Fruit fly (Drosophila melanogaster): Measurements from ENCODE around the gene CG12316.

CG12316 gene

DNA sequence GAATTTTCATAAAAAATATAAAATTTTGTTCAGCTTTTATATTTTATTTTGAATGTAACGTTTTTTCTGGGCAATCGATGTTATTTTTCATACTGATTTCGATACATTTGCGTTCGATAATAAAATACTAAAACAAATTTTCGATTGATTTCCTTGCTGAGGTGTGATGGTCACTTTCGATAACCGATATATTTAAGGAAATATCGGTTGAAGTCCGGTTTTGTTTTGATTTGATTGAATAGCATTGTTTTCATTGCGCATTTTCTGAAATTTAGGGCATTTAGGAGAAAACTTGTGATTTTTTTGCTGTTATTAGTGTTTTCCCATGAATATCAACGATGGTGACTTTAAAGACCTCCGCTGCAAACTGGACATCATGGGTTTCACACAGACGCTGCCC, 20.2 kb downstream of the CG12316 start, which contains the start of gene Cep135 (continued):
- TF ChIP-seq CG6854 (GFP tag; optimal IDR thresholded peaks at IDR 0.05) (no peak), CG13424 (tag; optimal IDR thresholded peaks at IDR 0.05) (no peak), bsh (GFP tag; optimal IDR thresholded peaks at IDR 0.05) (no peak), Mes4 (GFP tag; optimal IDR thresholded peaks at IDR 0.05) (no peak), CG18476 (GFP tag; optimal IDR thresholded peaks at IDR 0.05) (no peak), lmd (GFP tag; IDR thresholded peaks at IDR 0.05) (no peak), NfI (GFP tag; optimal IDR thresholded peaks at IDR 0.05) (no peak), gsb-n (tag; optimal IDR thresholded peaks at IDR 0.05) (no peak), Dp (GFP tag; optimal IDR thresholded peaks at IDR 0.05) (peak; percentile 81), abd-A (tag; optimal IDR thresholded peaks at IDR 0.05) (no peak), CG32767 (GFP tag; IDR thresholded peaks at IDR 0.05) (no peak), CG2116 (GFP tag; optimal IDR thresholded peaks at IDR 0.05) (peak; percentile 84), gt (GFP tag; IDR thresholded peaks at IDR 0.05) (no peak), Dll (GFP tag; IDR thresholded peaks at IDR 0.05; ENCODE audit: partially characterized antibody) (peak; percentile 92), ewg (GFP tag; optimal IDR thresholded peaks at IDR 0.05) (no peak), HmgD (GFP tag; optimal IDR thresholded peaks at IDR 0.05) (no peak), az2 (GFP tag; optimal IDR thresholded peaks at IDR 0.05) (no peak), fd64A (GFP tag; optimal IDR thresholded peaks at IDR 0.05) (no peak), ssp (GFP tag; IDR thresholded peaks at IDR 0.05) (no peak), tin (GFP tag; optimal IDR thresholded peaks at IDR 0.05) (no peak), hth (optimal IDR thresholded peaks at IDR 0.05) (no peak), Adf1 (GFP tag; IDR thresholded peaks at IDR 0.05) (no peak), sna (GFP tag; IDR thresholded peaks at IDR 0.05; ENCODE audit: partially characterized antibody) (peak; percentile 98), CG3838 (GFP tag; optimal IDR thresholded peaks at IDR 0.05) (no peak), maf-S (GFP tag; optimal IDR thresholded peaks at IDR 0.05) (no peak), Ada2b (GFP tag; IDR thresholded peaks at IDR 0.05) (no peak), CG3407 (GFP tag; optimal IDR thresholded peaks at IDR 0.05) (no peak), usp (GFP tag; optimal IDR thresholded peaks at IDR 0.05) (no peak), fd3F (GFP tag; optimal IDR thresholded peaks at IDR 0.05) (no peak), wor (GFP tag; IDR thresholded peaks at IDR 0.05) (no peak), vnd (GFP tag; IDR thresholded peaks at IDR 0.05; ENCODE audit: partially characterized antibody) (peak; percentile 82), oc (tag; optimal IDR thresholded peaks at IDR 0.05) (no peak), ken (GFP tag; IDR thresholded peaks at IDR 0.05) (no peak), ro (GFP tag; IDR thresholded peaks at IDR 0.05) (no peak), ind (GFP tag; optimal IDR thresholded peaks at IDR 0.05) (no peak), CG11456 (GFP tag; IDR thresholded peaks at IDR 0.05) (no peak), CG8089 (GFP tag; optimal IDR thresholded peaks at IDR 0.05) (no peak), CG16779 (GFP tag; IDR thresholded peaks at IDR 0.05) (no peak), CG13624 (GFP tag; optimal IDR thresholded peaks at IDR 0.05) (no peak), E2f1 (GFP tag; IDR thresholded peaks at IDR 0.05) (no peak), inv (GFP tag; IDR thresholded peaks at IDR 0.05; ENCODE audit: partially characterized antibody) (peak; percentile 66), CG3726 (GFP tag; IDR thresholded peaks at IDR 0.05) (no peak), Hmr (GFP tag; optimal IDR thresholded peaks at IDR 0.05) (no peak), CG4617 (GFP tag; optimal IDR thresholded peaks at IDR 0.05; ENCODE audit: borderline replicate concordance) (peak; percentile 36), Dad (GFP tag; optimal IDR thresholded peaks at IDR 0.05) (no peak), CG17359 (tag; optimal IDR thresholded peaks at IDR 0.05) (no peak), CG12744 (GFP tag; optimal IDR thresholded peaks at IDR 0.05) (no peak), CG3847 (GFP tag; IDR thresholded peaks at IDR 0.05) (no peak), Asciz (GFP tag; optimal IDR thresholded peaks at IDR 0.05) (no peak), CG33213 (GFP tag; optimal IDR thresholded peaks at IDR 0.05) (no peak), MTF-1 (GFP tag; optimal IDR thresholded peaks at IDR 0.05; ENCODE audit: borderline replicate concordance) (no peak), CG3281 (GFP tag; optimal IDR thresholded peaks at IDR 0.05) (no peak)
